Fruit fly (Drosophila melanogaster): ENCODE results near the gene bab2.

DNA sequence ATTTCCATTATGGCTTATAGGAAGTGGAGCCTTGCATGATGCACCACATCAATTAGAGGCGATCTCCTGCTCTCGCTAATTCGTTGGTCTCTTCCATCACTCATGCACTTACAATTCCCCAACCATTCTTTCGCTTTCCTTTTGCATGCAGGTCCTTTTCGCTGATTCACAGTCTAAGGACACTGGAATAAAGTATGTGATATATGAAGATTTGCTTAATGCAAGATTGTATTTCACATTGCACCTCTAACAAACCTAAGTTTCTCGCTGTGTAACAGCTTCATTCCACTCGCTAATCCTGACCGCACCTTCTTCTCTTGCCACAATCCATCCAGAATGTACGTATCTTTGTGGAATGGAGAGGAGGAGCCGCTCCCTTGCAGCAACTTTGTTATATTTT, 83.0 kb downstream of the bab2 start:
- TF ChIP-seq acj6 (GFP tag; optimal IDR thresholded peaks at IDR 0.05): peak; percentile 33
- no peak for TF ChIP-seq net (GFP tag; optimal IDR thresholded peaks at IDR 0.05)
- no peak for TF ChIP-seq Gug (GFP tag; IDR thresholded peaks at IDR 0.05)
- no peak for TF ChIP-seq fd85E (GFP tag; optimal IDR thresholded peaks at IDR 0.05)
- TF ChIP-seq Eip75B (GFP tag; optimal IDR thresholded peaks at IDR 0.05): no peak
- TF ChIP-seq CG3919 (GFP tag; optimal IDR thresholded peaks at IDR 0.05): peak; percentile 2
- no peak for TF ChIP-seq CG6854 (GFP tag; optimal IDR thresholded peaks at IDR 0.05)
